Worm (Caenorhabditis elegans): ENCODE data around the gene ZK593.3.

The ZK593.3 gene

DNA sequence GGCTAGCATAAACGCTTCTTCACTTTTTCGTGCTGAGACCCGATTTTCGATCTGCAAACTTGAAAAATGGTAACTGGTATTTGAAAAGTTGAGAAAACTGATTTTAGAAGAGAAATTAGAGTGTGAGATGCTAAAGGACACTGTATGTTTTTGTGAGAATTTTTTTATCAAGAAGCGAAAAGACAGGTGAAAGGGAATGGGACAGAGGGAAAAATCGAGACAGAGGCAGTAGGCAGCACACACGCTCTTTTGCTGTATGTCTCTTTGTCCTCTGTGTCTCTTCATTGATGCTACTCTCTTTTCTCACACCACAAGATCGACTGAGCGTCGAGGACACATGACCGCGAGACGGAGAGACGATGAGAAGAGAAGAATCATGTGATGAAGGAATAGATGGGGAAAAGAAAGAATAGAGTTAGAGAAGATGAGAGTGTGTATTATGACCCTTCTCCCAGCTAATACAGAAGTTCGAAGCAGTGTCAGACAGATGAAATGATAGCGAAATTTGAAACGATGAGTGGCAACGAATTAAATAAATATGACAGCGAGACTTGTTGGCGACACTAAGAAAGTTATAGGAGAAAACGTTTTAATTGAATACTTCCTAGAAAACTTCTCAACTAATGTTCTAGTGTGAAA, 20.5 kb downstream of the ZK593.3 start, which contains the start of gene lgg-2 (continued):
- TF ChIP-seq B0035.1 (tag; optimal IDR thresholded peaks at IDR 0.05): peak; percentile 35
- TF ChIP-seq nfyb-1 (GFP tag; IDR thresholded peaks at IDR 0.05): peak; percentile 92
- TF ChIP-seq ztf-22 (GFP tag; optimal IDR thresholded peaks at IDR 0.05): peak; percentile 87
- TF ChIP-seq nhr-80 (tag; optimal IDR thresholded peaks at IDR 0.05): peak; percentile 92
- peak; percentile 85 for TF ChIP-seq madf-10 (tag; optimal IDR thresholded peaks at IDR 0.05)
- peak; percentile 21 for TF ChIP-seq die-1 (tag; optimal IDR thresholded peaks at IDR 0.05)
- no peak for TF ChIP-seq ceh-58 (GFP tag; IDR thresholded peaks at IDR 0.05)
- peak; percentile 73 for TF ChIP-seq Y67H2A.10 (GFP tag; conservative IDR thresholded peaks at IDR 0.05)
- peak; percentile 42; the same call in 1 of the 2 replicates for TF ChIP-seq Y56A3A.18 (GFP tag; IDR thresholded peaks at IDR 0.05)
- TF ChIP-seq ztf-18 (tag; optimal IDR thresholded peaks at IDR 0.05): peak; percentile 81
- TF ChIP-seq K11D2.4 (GFP tag; IDR thresholded peaks at IDR 0.05): peak; percentile 91
- TF ChIP-seq gei-17 (GFP tag; optimal IDR thresholded peaks at IDR 0.05): peak; percentile 67
- no peak for TF ChIP-seq zim-3 (tag; optimal IDR thresholded peaks at IDR 0.05)
- 0 out of 2 replicates have a peak, but pooled peaks have one; percentile 9 for TF ChIP-seq madf-6 (GFP tag; IDR thresholded peaks at IDR 0.05)
- TF ChIP-seq athp-1 (tag; optimal IDR thresholded peaks at IDR 0.05): no peak
- no peak for TF ChIP-seq Y53F4B.3 (GFP tag; IDR thresholded peaks at IDR 0.05)
- TF ChIP-seq somi-1 (GFP tag; optimal IDR thresholded peaks at IDR 0.05): peak; percentile 95
- TF ChIP-seq F52B5.7 (tag; optimal IDR thresholded peaks at IDR 0.05): no peak
- TF ChIP-seq F49E8.2 (tag; optimal IDR thresholded peaks at IDR 0.05; ENCODE audit: insufficient read depth): no peak
- peak; percentile 94 for TF ChIP-seq ceh-27 (GFP tag; optimal IDR thresholded peaks at IDR 0.05)
- peak; percentile 47 for TF ChIP-seq repo-1 (tag; optimal IDR thresholded peaks at IDR 0.05)
- peak; percentile 48 for TF ChIP-seq ets-4 (GFP tag; optimal IDR thresholded peaks at IDR 0.05)
- no peak for TF ChIP-seq lsl-1 (GFP tag; optimal IDR thresholded peaks at IDR 0.05)
- peak; percentile 81 for TF ChIP-seq lin-54 (GFP tag; optimal IDR thresholded peaks at IDR 0.05)
- TF ChIP-seq xnd-1 (tag; optimal IDR thresholded peaks at IDR 0.05): no peak
- TF ChIP-seq C06A6.2 (GFP tag; conservative IDR thresholded peaks at IDR 0.05): peak; percentile 90
- peak; percentile 95 for TF ChIP-seq chd-7 (tag; optimal IDR thresholded peaks at IDR 0.05)
- TF ChIP-seq hlh-12 (tag; optimal IDR thresholded peaks at IDR 0.05): no peak
- no peak for TF ChIP-seq aptf-2 (GFP tag; conservative IDR thresholded peaks at IDR 0.05)
- TF ChIP-seq ccch-3 (GFP tag; optimal IDR thresholded peaks at IDR 0.05): no peak
- TF ChIP-seq him-1 (tag; optimal IDR thresholded peaks at IDR 0.05): no peak
- TF ChIP-seq lir-1 (GFP tag; conservative IDR thresholded peaks at IDR 0.05): 0 out of 2 replicates have a peak, but pooled peaks have one; percentile 7
- TF ChIP-seq nfya-2 (GFP tag; IDR thresholded peaks at IDR 0.05): no peak
- peak; percentile 69 for TF ChIP-seq ZK185.1 (tag; optimal IDR thresholded peaks at IDR 0.05; ENCODE audit: poor library complexity, severe bottlenecking)
- peak; percentile 23 for TF ChIP-seq mxl-1 (tag; optimal IDR thresholded peaks at IDR 0.05)
- no peak for TF ChIP-seq akir-1 (GFP tag; optimal IDR thresholded peaks at IDR 0.05)
- TF ChIP-seq Y53G8AR.9 (GFP tag; conservative IDR thresholded peaks at IDR 0.05): peak; percentile 83
- TF ChIP-seq cebp-1 (GFP tag; IDR thresholded peaks at IDR 0.05): peak; percentile 44; the same call in 1 of the 2 replicates
- peak; percentile 92 for TF ChIP-seq cebp-1 (tag; optimal IDR thresholded peaks at IDR 0.05)
- TF ChIP-seq ekl-4 (GFP tag; IDR thresholded peaks at IDR 0.05): peak; percentile 90
- TF ChIP-seq B0261.1 (tag; optimal IDR thresholded peaks at IDR 0.05): peak; percentile 9
- TF ChIP-seq tbx-9 (tag; optimal IDR thresholded peaks at IDR 0.05; ENCODE audit: borderline replicate concordance): no peak
- peak; percentile 80 for TF ChIP-seq mcd-1 (GFP tag; IDR thresholded peaks at IDR 0.05)
- TF ChIP-seq ztf-25 (GFP tag; IDR thresholded peaks at IDR 0.05): no peak
- TF ChIP-seq ceh-100 (GFP tag; IDR thresholded peaks at IDR 0.05): peak; percentile 50
- TF ChIP-seq B0019.2 (GFP tag; conservative IDR thresholded peaks at IDR 0.05): no peak
- no peak for TF ChIP-seq sptf-2 (GFP tag; optimal IDR thresholded peaks at IDR 0.05)
- no peak for TF ChIP-seq ceh-91 (GFP tag; IDR thresholded peaks at IDR 0.05)
